Worm (Caenorhabditis elegans) whole organism, midembryonic: ENCODE measurements around the gene ags-3.

Experiments used
- med-1 ChIP-seq: sonication (generic microtip); optimal IDR thresholded peaks from 2 replicates; lab custom pipeline; 2017; ENCODE audit warnings: missing genetic modification characterization, mild to moderate bottlenecking, missing compliant biosample characterization, antibody characterized with exemption, missing genetic modification reagents; ENCODE audit not compliant: insufficient read depth
- ztf-29 ChIP-seq: fragments of 200-800 bp; sonication (Bioruptor generic); IDR thresholded peaks from 2 replicates; pipeline ENCODE4 v1.3.6; 2022; ENCODE audit warnings: missing genetic modification reagents, missing genetic modification characterization, missing compliant biosample characterization

DNA sequence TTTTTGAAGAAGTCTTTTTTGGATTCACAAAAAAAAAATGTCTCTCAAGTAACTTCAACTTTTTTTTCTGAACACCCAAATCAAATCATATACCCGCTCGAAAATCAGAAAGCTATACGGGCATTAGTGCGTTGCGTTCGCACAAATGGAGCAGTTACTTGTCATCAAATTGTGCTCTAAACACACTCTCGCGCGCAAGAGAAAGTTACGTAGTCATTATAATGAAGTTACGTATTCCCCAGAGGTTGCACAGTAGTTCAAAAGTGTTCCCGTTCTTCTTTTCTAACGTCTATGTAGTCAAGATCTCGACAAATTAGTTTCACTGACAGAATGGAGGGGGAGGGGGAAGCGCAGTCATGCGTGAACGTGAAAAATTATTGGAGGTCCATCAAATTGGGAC is 18.2 kb upstream of the ags-3 start:
- TF ChIP-seq med-1 (no peak), ztf-29 (GFP tag; lab: Robert Waterston, UW) (no peak)
